Fruit fly (Drosophila melanogaster) whole organism, embryonic: Measurements from ENCODE around the gene CG15916.

ENCODE experiments used
- Ada2b ChIP-seq: fragments of 200-800 bp; sonication (Bioruptor generic); IDR thresholded peaks from 2 replicates; pipeline ENCODE4 v1.3.6; 2022; ENCODE audit warnings: missing biosample characterization, missing genetic modification characterization
- B-H1 ChIP-seq: fragments of 200-800 bp; sonication (Bioruptor generic); IDR thresholded peaks from 3 replicates; pipeline ENCODE4 v1.3.6; 2022; ENCODE audit warnings: missing biosample characterization, missing genetic modification characterization
- B-H2 ChIP-seq: fragments of 200-800 bp; sonication (Bioruptor generic); optimal IDR thresholded peaks from 2 replicates; lab custom pipeline; 2018; ENCODE audit warnings: missing biosample characterization, mild to moderate bottlenecking, missing genetic modification characterization
- Bdp1 ChIP-seq: fragments of 200-800 bp; sonication (Bioruptor generic); optimal IDR thresholded peaks from 3 replicates; lab custom pipeline; 2016; ENCODE audit warnings: missing biosample characterization, missing genetic modification characterization
- CG14860 ChIP-seq: fragments of 200-800 bp; sonication (Bioruptor generic); IDR thresholded peaks from 3 replicates; pipeline ENCODE4 v1.3.6; 2022; ENCODE audit warnings: missing biosample characterization, missing genetic modification characterization; ENCODE audit not compliant: partially characterized antibody
- CG17568 ChIP-seq: fragments of 200-800 bp; sonication (Bioruptor generic); optimal IDR thresholded peaks from 2 replicates; lab custom pipeline; 2018; ENCODE audit warnings: missing biosample characterization, mild to moderate bottlenecking, missing genetic modification characterization, moderate library complexity
- CG1792 ChIP-seq: fragments of 200-800 bp; sonication (Bioruptor generic); optimal IDR thresholded peaks from 2 replicates; lab custom pipeline; 2016; ENCODE audit warnings: missing biosample characterization, missing genetic modification characterization
- CG3065 ChIP-seq: fragments of 200-800 bp; sonication (Bioruptor generic); optimal IDR thresholded peaks from 2 replicates; lab custom pipeline; 2016; ENCODE audit warnings: missing biosample characterization, missing genetic modification characterization
- CG32767 ChIP-seq: fragments of 200-800 bp; sonication (Bioruptor generic); IDR thresholded peaks from 2 replicates; pipeline ENCODE4 v1.3.6; 2022; ENCODE audit warnings: missing biosample characterization, missing genetic modification characterization
- CG34422 ChIP-seq: fragments of 200-800 bp; sonication (Bioruptor generic); IDR thresholded peaks from 3 replicates; pipeline ENCODE4 v1.3.6; 2022; ENCODE audit warnings: missing biosample characterization, missing genetic modification characterization
- CG3726 ChIP-seq: fragments of 200-800 bp; sonication (Bioruptor generic); IDR thresholded peaks from 3 replicates; pipeline ENCODE4, ENCODE4 v1.3.6; 2022; ENCODE audit warnings: missing biosample characterization, missing genetic modification characterization
- CG3847 ChIP-seq: fragments of 200-800 bp; sonication (Bioruptor generic); IDR thresholded peaks from 2 replicates; pipeline ENCODE4 v1.3.6; 2022; ENCODE audit warnings: missing biosample characterization, missing genetic modification characterization
- CG4328 ChIP-seq: fragments of 200-800 bp; sonication (Bioruptor generic); optimal IDR thresholded peaks from 3 replicates; lab custom pipeline; 2017; ENCODE audit warnings: missing biosample characterization, missing genetic modification reagents, missing genetic modification characterization
- CG4707 ChIP-seq: fragments of 200-800 bp; sonication (Bioruptor generic); optimal IDR thresholded peaks from 2 replicates; lab custom pipeline; 2018; ENCODE audit warnings: missing biosample characterization, mild to moderate bottlenecking, missing genetic modification characterization, moderate library complexity
- CG6175 ChIP-seq: fragments of 200-800 bp; sonication (Bioruptor generic); IDR thresholded peaks from 3 replicates; pipeline ENCODE4 v1.3.6; 2022; ENCODE audit warnings: missing biosample characterization, missing genetic modification characterization
- CG6254 ChIP-seq: fragments of 200-800 bp; sonication (Bioruptor generic); optimal IDR thresholded peaks from 3 replicates; lab custom pipeline; 2017; ENCODE audit warnings: mild to moderate bottlenecking, missing biosample characterization, missing genetic modification reagents, missing genetic modification characterization
- CG8478 ChIP-seq: fragments of >200 bp; optimal IDR thresholded peaks from 2 replicates; lab custom pipeline; 2018
- Dip2 ChIP-seq: fragments of 200-800 bp; sonication (Bioruptor generic); IDR thresholded peaks from 2 replicates; pipeline ENCODE4 v1.3.6; 2022; ENCODE audit warnings: missing biosample characterization, missing genetic modification characterization
- Gug ChIP-seq: fragments of 200-800 bp; sonication (Bioruptor generic); IDR thresholded peaks from 4 replicates; pipeline ENCODE4 v1.3.6; 2022; ENCODE audit warnings: missing biosample characterization, missing genetic modification characterization
- H15 ChIP-seq: fragments of 200-800 bp; sonication (Bioruptor generic); IDR thresholded peaks from 3 replicates; pipeline ENCODE4 v1.3.6; 2022; ENCODE audit warnings: missing biosample characterization, missing genetic modification characterization
- HmgD ChIP-seq: fragments of 200-800 bp; sonication (Bioruptor generic); optimal IDR thresholded peaks from 3 replicates; lab custom pipeline; 2016; ENCODE audit warnings: missing biosample characterization, missing genetic modification characterization
- Hr78 ChIP-seq, 2 experiments: fragments of 200-800 bp in 1 of 2; fragments of >200 bp in 1 of 2; sonication (Bioruptor generic) in 1 of 2; optimal IDR thresholded peaks; 2 replicates each; lab custom pipeline; 2017 to 2019; ENCODE audit warnings: missing biosample characterization in 2 of 2, missing genetic modification characterization in 2 of 2, mild to moderate bottlenecking in 1 of 2, moderate library complexity in 1 of 2
- Hsf ChIP-seq: fragments of 200-800 bp; sonication (Bioruptor generic); optimal IDR thresholded peaks from 3 replicates; lab custom pipeline; 2016; ENCODE audit warnings: missing biosample characterization, missing genetic modification characterization
- NfI ChIP-seq: fragments of 200-800 bp; sonication (Bioruptor generic); optimal IDR thresholded peaks from 3 replicates; lab custom pipeline; 2018; ENCODE audit warnings: missing biosample characterization, mild to moderate bottlenecking, missing genetic modification characterization, moderate library complexity
- Pdp1 ChIP-seq, 2 experiments: fragments of 200-800 bp; sonication (Bioruptor generic); optimal IDR thresholded peaks; 3 replicates each; lab custom pipeline; 2016; ENCODE audit warnings: missing biosample characterization in 2 of 2, missing genetic modification characterization in 2 of 2, mild to moderate bottlenecking in 1 of 2, moderate library complexity in 1 of 2
- Rfx ChIP-seq: fragments of 200-800 bp; sonication (Bioruptor generic); IDR thresholded peaks from 2 replicates; pipeline ENCODE4 v1.3.6; 2022; ENCODE audit warnings: missing biosample characterization, missing genetic modification characterization
- Scr ChIP-seq: fragments of 200-800 bp; sonication (Bioruptor generic); IDR thresholded peaks from 2 replicates; pipeline ENCODE4 v1.3.6; 2022; ENCODE audit warnings: missing biosample characterization, missing genetic modification characterization; ENCODE audit not compliant: partially characterized antibody
- Sry-δ ChIP-seq: fragments of 200-800 bp; sonication (Bioruptor generic); optimal IDR thresholded peaks from 2 replicates; lab custom pipeline; 2016; ENCODE audit warnings: missing biosample characterization, missing genetic modification characterization
- ab ChIP-seq: fragments of 200-800 bp; sonication (Bioruptor generic); optimal IDR thresholded peaks from 2 replicates; lab custom pipeline; 2016; ENCODE audit warnings: missing biosample characterization, missing genetic modification characterization
- ash1 ChIP-seq: fragments of 200-800 bp; sonication (Bioruptor generic); optimal IDR thresholded peaks from 2 replicates; lab custom pipeline; 2018; ENCODE audit warnings: missing biosample characterization, mild to moderate bottlenecking, missing genetic modification characterization
- bbx ChIP-seq: fragments of 200-800 bp; sonication (Bioruptor generic); IDR thresholded peaks from 2 replicates; pipeline ENCODE4 v1.3.6; 2022; ENCODE audit warnings: missing biosample characterization, missing genetic modification characterization; ENCODE audit not compliant: partially characterized antibody
- chn ChIP-seq: fragments of 200-800 bp; sonication (Bioruptor generic); optimal IDR thresholded peaks from 2 replicates; lab custom pipeline; 2016; ENCODE audit warnings: missing biosample characterization, missing genetic modification characterization
- da ChIP-seq: fragments of 200-800 bp; sonication (Bioruptor generic); optimal IDR thresholded peaks from 2 replicates; lab custom pipeline; 2016; ENCODE audit warnings: missing biosample characterization, missing genetic modification characterization
- fd102C ChIP-seq: fragments of 200-800 bp; sonication (Bioruptor generic); optimal IDR thresholded peaks from 2 replicates; lab custom pipeline; 2018; ENCODE audit warnings: missing biosample characterization, mild to moderate bottlenecking, missing genetic modification characterization, moderate library complexity
- gcm2 ChIP-seq: fragments of 200-800 bp; sonication (Bioruptor generic); optimal IDR thresholded peaks from 2 replicates; lab custom pipeline; 2016; ENCODE audit warnings: missing biosample characterization, missing genetic modification characterization
- ham ChIP-seq: fragments of 200-800 bp; sonication (Bioruptor generic); IDR thresholded peaks from 2 replicates; pipeline ENCODE4 v1.3.6; 2022; ENCODE audit warnings: missing biosample characterization, missing genetic modification characterization
- her ChIP-seq: fragments of 200-800 bp; sonication (Bioruptor generic); optimal IDR thresholded peaks from 2 replicates; lab custom pipeline; 2016; ENCODE audit warnings: missing biosample characterization, missing genetic modification characterization
- maf-S ChIP-seq: fragments of 200-800 bp; sonication (Bioruptor generic); optimal IDR thresholded peaks from 2 replicates; lab custom pipeline; 2016; ENCODE audit warnings: missing biosample characterization, missing genetic modification characterization
- nerfin-2 ChIP-seq: fragments of 200-800 bp; sonication (Bioruptor generic); IDR thresholded peaks from 2 replicates; pipeline ENCODE4 v1.3.6; 2022; ENCODE audit warnings: missing biosample characterization, missing genetic modification characterization; ENCODE audit not compliant: partially characterized antibody
- otp ChIP-seq: fragments of 200-800 bp; sonication (Bioruptor generic); IDR thresholded peaks from 3 replicates; pipeline ENCODE4, ENCODE4 v1.3.6; 2022; ENCODE audit warnings: missing biosample characterization, missing genetic modification characterization
- pan ChIP-seq, 4 experiments: fragments of >200 bp in 3 of 4; fragments of 200-800 bp in 1 of 4; sonication (Bioruptor generic) in 1 of 4; optimal IDR thresholded peaks in 3 of 4; IDR thresholded peaks in 1 of 4; 2 replicates each; pipeline versions ENCODE4 v1.3.6 to Lab custom; 2017 to 2022; ENCODE audit warnings: missing biosample characterization in 2 of 4, missing genetic modification characterization in 2 of 4, mixed read lengths in 1 of 4
- prd ChIP-seq, 3 experiments: fragments of >200 bp in 2 of 3; fragments of 200-800 bp in 1 of 3; sonication (Bioruptor generic) in 1 of 3; optimal IDR thresholded peaks in 2 of 3; IDR thresholded peaks in 1 of 3; 2 replicates in 2 of 3; 3 replicates in 1 of 3; pipeline versions ENCODE4 v1.3.6 to Lab custom; 2017 to 2022; ENCODE audit warnings: missing biosample characterization in 1 of 3, missing genetic modification characterization in 1 of 3
- sc ChIP-seq, 3 experiments: fragments of >200 bp in 2 of 3; fragments of 200-800 bp in 1 of 3; sonication (Bioruptor generic) in 1 of 3; optimal IDR thresholded peaks; 2 replicates in 2 of 3; 3 replicates in 1 of 3; lab custom pipeline; 2017; ENCODE audit warnings: mild to moderate bottlenecking in 1 of 3, missing biosample characterization in 1 of 3, missing genetic modification characterization in 1 of 3, missing genetic modification reagents in 1 of 3
- tap ChIP-seq: fragments of 200-800 bp; optimal IDR thresholded peaks from 3 replicates; lab custom pipeline; 2019; ENCODE audit warnings: missing biosample characterization, mild to moderate bottlenecking, missing genetic modification characterization, moderate library complexity
- tll ChIP-seq, 2 experiments: fragments of 200-800 bp in 1 of 2; fragments of >200 bp in 1 of 2; sonication (Bioruptor generic) in 1 of 2; optimal IDR thresholded peaks; 2 replicates each; lab custom pipeline; 2017 to 2019; ENCODE audit warnings: missing biosample characterization in 2 of 2, missing genetic modification characterization in 2 of 2, mild to moderate bottlenecking in 1 of 2, moderate library complexity in 1 of 2
- tna ChIP-seq: fragments of 200-800 bp; sonication (Bioruptor generic); IDR thresholded peaks from 2 replicates; pipeline ENCODE4 v1.3.6; 2022; ENCODE audit warnings: missing biosample characterization, missing genetic modification characterization; ENCODE audit not compliant: partially characterized antibody
- vnd ChIP-seq: fragments of 200-800 bp; sonication (Bioruptor generic); IDR thresholded peaks from 3 replicates; pipeline ENCODE4 v1.3.6; 2022; ENCODE audit warnings: missing biosample characterization, missing genetic modification characterization; ENCODE audit not compliant: partially characterized antibody
- wek ChIP-seq: fragments of 200-800 bp; sonication (Bioruptor generic); optimal IDR thresholded peaks from 3 replicates; lab custom pipeline; 2018; ENCODE audit warnings: missing biosample characterization, mild to moderate bottlenecking, missing genetic modification characterization, moderate library complexity
- zfh1 ChIP-seq: fragments of 200-800 bp; sonication (Bioruptor generic); IDR thresholded peaks from 3 replicates; pipeline ENCODE4 v1.3.6; 2022; ENCODE audit warnings: missing biosample characterization, missing genetic modification characterization

The CG15916 gene

dm6 chrX:15844139-15844538 is 46.2 kb upstream of the CG15916 start, which contains the start of the genes ArgRS and CG8578 (continued):
- TF ChIP-seq vnd (GFP tag; lab: Robert Waterston, UW) (peak; percentile 89), ham (no peak), CG3065 (GFP tag; lab: Kevin White, UChicago) (no peak), wek (GFP tag; lab: Kevin White, UChicago) (no peak), fd102C (no peak), tap (tag; lab: Kevin White, UChicago) (no peak), Bdp1 (GFP tag; lab: Kevin White, UChicago) (no peak), otp (GFP tag; lab: Robert Waterston, UW) (no peak), B-H1 (GFP tag; lab: Robert Waterston, UW) (0 out of 3 replicates have a peak, but pooled peaks have one; percentile 49), Hsf (peak; percentile 37), CG3847 (no peak), Dip2 (no peak), Hr78 (GFP tag; optimal IDR thresholded peaks at IDR 0.05; lab: Kevin White, UChicago) (no peak), B-H2 (GFP tag; lab: Kevin White, UChicago) (peak; percentile 13), Scr (GFP tag; lab: Robert Waterston, UW) (peak; percentile 88), sc (optimal IDR thresholded peaks at IDR 0.05; lab: Kevin White, UChicago) (no peak), sc (GFP tag; optimal IDR thresholded peaks at IDR 0.05; lab: Kevin White, UChicago) (no peak), Ada2b (GFP tag; lab: Robert Waterston, UW) (no peak), ash1 (no peak), tll (GFP tag; optimal IDR thresholded peaks at IDR 0.05; lab: Kevin White, UChicago) (peak; percentile 72 to 94), CG17568 (GFP tag; lab: Kevin White, UChicago) (no peak), pan (optimal IDR thresholded peaks at IDR 0.05; lab: Kevin White, UChicago) (no peak), pan (GFP tag; optimal IDR thresholded peaks at IDR 0.05 in 1 of 2, IDR thresholded peaks at IDR 0.05 in 1 of 2) (peak in 1 of 2 experiments; percentile 76), Sry-δ (peak; percentile 94), Pdp1 (GFP tag; optimal IDR thresholded peaks at IDR 0.05; lab: Kevin White, UChicago) (peak; percentile 80 to 88), nerfin-2 (GFP tag; lab: Robert Waterston, UW) (peak; percentile 81), CG32767 (no peak), prd (optimal IDR thresholded peaks at IDR 0.05; lab: Kevin White, UChicago) (no peak), prd (GFP tag; IDR thresholded peaks at IDR 0.05; lab: Robert Waterston, UW) (peak; percentile 85), CG3726 (GFP tag; lab: Robert Waterston, UW) (no peak), CG8478 (lab: Kevin White, UChicago) (no peak), Gug (GFP tag; lab: Robert Waterston, UW) (peak; percentile 82), HmgD (peak; percentile 29), maf-S (peak; percentile 37), CG1792 (peak; percentile 21), zfh1 (GFP tag; lab: Robert Waterston, UW) (peak; percentile 57; the same call in 1 of the 3 replicates), NfI (GFP tag; lab: Kevin White, UChicago) (no peak), CG4328 (GFP tag; lab: Kevin White, UChicago) (no peak), tna (GFP tag; lab: Robert Waterston, UW) (peak; percentile 67; the same call in 1 of the 2 replicates), CG34422 (GFP tag; lab: Robert Waterston, UW) (0 out of 3 replicates have a peak, but pooled peaks have one; percentile 36), bbx (peak; percentile 65), ab (GFP tag; lab: Kevin White, UChicago) (no peak), H15 (GFP tag; lab: Robert Waterston, UW) (no peak), CG4707 (GFP tag; lab: Kevin White, UChicago) (no peak), CG14860 (GFP tag; lab: Robert Waterston, UW) (peak; percentile 90), Rfx (GFP tag; lab: Robert Waterston, UW) (peak; percentile 83), da (GFP tag; lab: Kevin White, UChicago) (no peak), CG6175 (GFP tag; lab: Robert Waterston, UW) (no peak), chn (GFP tag; lab: Kevin White, UChicago) (peak; percentile 56), gcm2 (GFP tag; lab: Kevin White, UChicago) (no peak), her (GFP tag; lab: Kevin White, UChicago) (peak; percentile 17), CG6254 (no peak)
